Worm (Caenorhabditis elegans): ENCODE measurements around the gene W02A2.9.
A peak's percentile ranks its signal among the peaks of the same experiment; 100 is the strongest.

W02A2.9 gene

DNA sequence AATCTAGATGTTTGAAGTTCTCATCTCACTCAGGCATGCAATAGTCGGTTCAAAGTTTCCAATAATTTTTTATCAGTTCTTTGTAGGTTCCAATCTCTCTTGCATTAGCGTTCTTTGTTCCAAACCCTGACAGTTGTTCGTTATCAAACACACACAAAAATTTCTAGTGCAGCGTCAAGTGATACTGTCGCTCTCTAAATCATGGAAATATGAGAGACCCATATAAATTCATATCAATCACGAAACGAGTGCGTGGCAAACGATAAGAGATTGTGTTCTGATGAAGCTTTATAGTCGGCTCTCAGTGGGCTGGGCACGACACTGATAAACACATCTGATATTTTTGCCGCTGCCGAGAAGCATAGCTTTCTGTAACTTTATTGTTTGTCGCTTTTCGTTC lies 33.3 kb upstream of the W02A2.9 start (continued):
- TF ChIP-seq ets-4 (GFP tag; optimal IDR thresholded peaks at IDR 0.05) (no peak), ceh-100 (GFP tag; IDR thresholded peaks at IDR 0.05) (no peak), somi-1 (GFP tag; optimal IDR thresholded peaks at IDR 0.05) (no peak), Y53G8AR.9 (GFP tag; conservative IDR thresholded peaks at IDR 0.05) (0 out of 2 replicates have a peak, but pooled peaks have one; percentile 40), madf-10 (tag; optimal IDR thresholded peaks at IDR 0.05) (peak; percentile 22), ccch-3 (GFP tag; optimal IDR thresholded peaks at IDR 0.05) (no peak), dpff-1 (tag; optimal IDR thresholded peaks at IDR 0.05) (no peak), repo-1 (tag; optimal IDR thresholded peaks at IDR 0.05) (no peak), sdz-38 (tag; optimal IDR thresholded peaks at IDR 0.05) (no peak), snpc-3.4 (tag; optimal IDR thresholded peaks at IDR 0.05) (no peak), bed-1 (GFP tag; IDR thresholded peaks at IDR 0.05) (no peak), tbp1 (GFP tag; optimal IDR thresholded peaks at IDR 0.05) (peak; percentile 38), xnd-1 (tag; optimal IDR thresholded peaks at IDR 0.05) (no peak), nhr-80 (tag; optimal IDR thresholded peaks at IDR 0.05) (peak; percentile 95), lsl-1 (GFP tag; optimal IDR thresholded peaks at IDR 0.05) (no peak), attf-6 (GFP tag; IDR thresholded peaks at IDR 0.05) (no peak), nhr-90 (tag; optimal IDR thresholded peaks at IDR 0.05) (peak; percentile 16), hmg-20 (GFP tag; IDR thresholded peaks at IDR 0.05) (no peak), ztf-26 (tag; optimal IDR thresholded peaks at IDR 0.05) (peak; percentile 3), cebp-1 (GFP tag; IDR thresholded peaks at IDR 0.05) (no peak), cebp-1 (tag; optimal IDR thresholded peaks at IDR 0.05) (peak; percentile 37), lag-1 (GFP tag; IDR thresholded peaks at IDR 0.05) (no peak), nfyb-1 (GFP tag; IDR thresholded peaks at IDR 0.05) (peak; percentile 74), attf-5 (GFP tag; optimal IDR thresholded peaks at IDR 0.05) (no peak), mxl-1 (tag; optimal IDR thresholded peaks at IDR 0.05) (no peak), madf-3 (GFP tag; IDR thresholded peaks at IDR 0.05) (no peak), hmg-1.2 (GFP tag; IDR thresholded peaks at IDR 0.05) (peak; percentile 13; the same call in 1 of the 2 replicates), egl-44 (GFP tag; IDR thresholded peaks at IDR 0.05) (0 out of 2 replicates have a peak, but pooled peaks have one; percentile 39), madf-6 (GFP tag; IDR thresholded peaks at IDR 0.05) (no peak), F49E8.2 (tag; optimal IDR thresholded peaks at IDR 0.05; ENCODE audit: insufficient read depth) (no peak), hrde-1 (tag; optimal IDR thresholded peaks at IDR 0.05; ENCODE audit: borderline replicate concordance) (no peak), F52B5.7 (tag; optimal IDR thresholded peaks at IDR 0.05) (no peak), F57C9.4 (tag; optimal IDR thresholded peaks at IDR 0.05) (no peak), C17E4.6 (GFP tag; IDR thresholded peaks at IDR 0.05) (no peak), lin-35 (GFP tag; optimal IDR thresholded peaks at IDR 0.05) (no peak), lir-1 (GFP tag; conservative IDR thresholded peaks at IDR 0.05) (no peak), nfya-2 (GFP tag; IDR thresholded peaks at IDR 0.05) (no peak), ceh-27 (GFP tag; optimal IDR thresholded peaks at IDR 0.05) (no peak), ztf-25 (GFP tag; IDR thresholded peaks at IDR 0.05) (no peak), egrh-3 (GFP tag; IDR thresholded peaks at IDR 0.05) (no peak), lin-26 (GFP tag; IDR thresholded peaks at IDR 0.05) (no peak), akir-1 (GFP tag; optimal IDR thresholded peaks at IDR 0.05) (no peak), mel-28 (tag; optimal IDR thresholded peaks at IDR 0.05; ENCODE audit: borderline replicate concordance) (no peak), ZK185.1 (tag; optimal IDR thresholded peaks at IDR 0.05; ENCODE audit: poor library complexity, severe bottlenecking) (peak; percentile 28), unc-62 (GFP tag; optimal IDR thresholded peaks at IDR 0.05) (peak; percentile 44), K12H6.12 (tag; optimal IDR thresholded peaks at IDR 0.05) (no peak), die-1 (tag; optimal IDR thresholded peaks at IDR 0.05) (no peak), F57A8.1 (GFP tag; optimal IDR thresholded peaks at IDR 0.05) (no peak), ztf-6 (GFP tag; IDR thresholded peaks at IDR 0.05) (no peak), pha-4 (tag; optimal IDR thresholded peaks at IDR 0.05) (peak; percentile 91)
